Fruit fly (Drosophila melanogaster) whole organism, embryonic: ENCODE results near the gene slmb.

Experiments
- Atf3 ChIP-seq: fragments of 200-800 bp; sonication (Bioruptor generic); optimal IDR thresholded peaks from 3 replicates; lab custom pipeline; 2016; ENCODE audit warnings: missing biosample characterization, missing genetic modification characterization
- Awh ChIP-seq: fragments of 200-800 bp; sonication (Bioruptor generic); IDR thresholded peaks from 2 replicates; pipeline ENCODE4, ENCODE4 v1.3.6; 2022; ENCODE audit warnings: missing biosample characterization, missing genetic modification characterization
- CG11504 ChIP-seq: fragments of 200-800 bp; sonication (Bioruptor generic); optimal IDR thresholded peaks from 3 replicates; lab custom pipeline; 2019; ENCODE audit warnings: missing biosample characterization, mild to moderate bottlenecking, missing genetic modification characterization, moderate library complexity
- CG12071 ChIP-seq: fragments of 200-800 bp; sonication (Bioruptor generic); optimal IDR thresholded peaks from 3 replicates; lab custom pipeline; 2018; ENCODE audit warnings: missing biosample characterization, mild to moderate bottlenecking, missing genetic modification characterization
- CG12299 ChIP-seq: fragments of 200-800 bp; sonication (Bioruptor generic); optimal IDR thresholded peaks from 2 replicates; lab custom pipeline; 2018; ENCODE audit warnings: missing biosample characterization, mild to moderate bottlenecking, missing genetic modification characterization
- CG12769 ChIP-seq: fragments of 200-800 bp; sonication (Bioruptor generic); optimal IDR thresholded peaks from 2 replicates; lab custom pipeline; 2019; ENCODE audit warnings: missing biosample characterization, mild to moderate bottlenecking, missing genetic modification characterization, moderate library complexity
- CG14441 ChIP-seq: fragments of 200-800 bp; sonication (Bioruptor generic); IDR thresholded peaks from 2 replicates; pipeline ENCODE4 v1.3.6; 2022; ENCODE audit warnings: missing biosample characterization, missing genetic modification characterization
- CG14667 ChIP-seq: fragments of 200-800 bp; sonication (Bioruptor generic); IDR thresholded peaks from 2 replicates; pipeline ENCODE4 v1.3.6; 2022; ENCODE audit warnings: missing biosample characterization, missing genetic modification characterization
- CG15269 ChIP-seq: fragments of 200-800 bp; sonication (Bioruptor generic); optimal IDR thresholded peaks from 2 replicates; lab custom pipeline; 2018; ENCODE audit warnings: missing biosample characterization, mild to moderate bottlenecking, missing genetic modification characterization, moderate library complexity
- CG15601 ChIP-seq: fragments of 200-800 bp; sonication (Bioruptor generic); optimal IDR thresholded peaks from 3 replicates; lab custom pipeline; 2019; ENCODE audit warnings: missing biosample characterization, mild to moderate bottlenecking, missing genetic modification characterization, moderate library complexity
- CG1647 ChIP-seq: fragments of 200-800 bp; sonication (Bioruptor generic); optimal IDR thresholded peaks from 3 replicates; lab custom pipeline; 2016; ENCODE audit warnings: missing biosample characterization, missing genetic modification characterization
- CG17385 ChIP-seq: fragments of 200-800 bp; sonication (Bioruptor generic); optimal IDR thresholded peaks from 3 replicates; lab custom pipeline; 2018; ENCODE audit warnings: missing biosample characterization, mild to moderate bottlenecking, missing genetic modification characterization
- CG18262 ChIP-seq: fragments of 200-800 bp; optimal IDR thresholded peaks from 3 replicates; lab custom pipeline; 2019; ENCODE audit warnings: missing biosample characterization, mild to moderate bottlenecking, missing genetic modification characterization, moderate library complexity
- CG2678 ChIP-seq: fragments of 200-800 bp; sonication (Bioruptor generic); optimal IDR thresholded peaks from 3 replicates; lab custom pipeline; 2019; ENCODE audit warnings: missing biosample characterization, mild to moderate bottlenecking, missing genetic modification characterization, moderate library complexity
- CG30431 ChIP-seq: fragments of 200-800 bp; sonication (Bioruptor generic); optimal IDR thresholded peaks from 2 replicates; lab custom pipeline; 2017; ENCODE audit warnings: missing biosample characterization, missing genetic modification characterization
- CG32772 ChIP-seq: fragments of 200-800 bp; sonication (Bioruptor generic); IDR thresholded peaks from 2 replicates; pipeline ENCODE4 v1.3.6; 2022; ENCODE audit warnings: missing biosample characterization, missing genetic modification characterization
- CG34422 ChIP-seq: fragments of 200-800 bp; sonication (Bioruptor generic); IDR thresholded peaks from 3 replicates; pipeline ENCODE4 v1.3.6; 2022; ENCODE audit warnings: missing biosample characterization, missing genetic modification characterization
- CG3726 ChIP-seq: fragments of 200-800 bp; sonication (Bioruptor generic); IDR thresholded peaks from 3 replicates; pipeline ENCODE4, ENCODE4 v1.3.6; 2022; ENCODE audit warnings: missing biosample characterization, missing genetic modification characterization
- CG3838 ChIP-seq: fragments of 200-800 bp; sonication (Bioruptor generic); optimal IDR thresholded peaks from 3 replicates; lab custom pipeline; 2016; ENCODE audit warnings: missing biosample characterization, missing genetic modification characterization
- CG3995 ChIP-seq: fragments of 200-800 bp; sonication (Bioruptor generic); optimal IDR thresholded peaks from 3 replicates; lab custom pipeline; 2016; ENCODE audit warnings: missing biosample characterization, missing genetic modification characterization
- CG5953 ChIP-seq: fragments of 200-800 bp; sonication (Bioruptor generic); IDR thresholded peaks from 2 replicates; pipeline ENCODE4 v1.3.6; 2022; ENCODE audit warnings: missing biosample characterization, missing genetic modification characterization
- CG6813 ChIP-seq: fragments of 200-800 bp; sonication (Bioruptor generic); optimal IDR thresholded peaks from 2 replicates; lab custom pipeline; 2017; ENCODE audit warnings: missing biosample characterization, missing genetic modification characterization, mild to moderate bottlenecking, moderate library complexity, missing genetic modification reagents
- CG8388 ChIP-seq: fragments of 200-800 bp; sonication (Bioruptor generic); optimal IDR thresholded peaks from 2 replicates; lab custom pipeline; 2019; ENCODE audit warnings: missing biosample characterization, mild to moderate bottlenecking, missing genetic modification characterization, moderate library complexity
- CG9609 ChIP-seq: fragments of 200-800 bp; sonication (Bioruptor generic); optimal IDR thresholded peaks from 3 replicates; lab custom pipeline; 2016; ENCODE audit warnings: missing biosample characterization, missing genetic modification characterization
- CG9797 ChIP-seq: fragments of 200-800 bp; sonication (Bioruptor generic); optimal IDR thresholded peaks from 3 replicates; lab custom pipeline; 2018; ENCODE audit warnings: missing biosample characterization, mild to moderate bottlenecking, missing genetic modification characterization
- Dbx ChIP-seq: fragments of 200-800 bp; sonication (Bioruptor generic); IDR thresholded peaks from 3 replicates; pipeline ENCODE4 v1.3.6; 2022; ENCODE audit warnings: missing biosample characterization, missing genetic modification characterization
- Doc2 ChIP-seq: fragments of 200-800 bp; sonication (Bioruptor generic); IDR thresholded peaks from 2 replicates; pipeline ENCODE4 v1.3.6; 2022; ENCODE audit warnings: missing biosample characterization, missing genetic modification characterization
- Hmx ChIP-seq: fragments of 200-800 bp; sonication (Bioruptor generic); optimal IDR thresholded peaks from 2 replicates; lab custom pipeline; 2016; ENCODE audit warnings: missing biosample characterization, missing genetic modification characterization
- Lhr ChIP-seq: fragments of 200-800 bp; sonication (Bioruptor generic); optimal IDR thresholded peaks from 3 replicates; lab custom pipeline; 2017; ENCODE audit warnings: mild to moderate bottlenecking, missing biosample characterization, missing genetic modification reagents, missing genetic modification characterization
- MESR4 ChIP-seq: fragments of 200-800 bp; sonication (Bioruptor generic); optimal IDR thresholded peaks from 2 replicates; lab custom pipeline; 2018; ENCODE audit warnings: missing biosample characterization, mild to moderate bottlenecking, missing genetic modification characterization, moderate library complexity
- Med ChIP-seq: fragments of 200-800 bp; sonication (Bioruptor generic); peaks from one replicate; lab custom pipeline; 2016; ENCODE audit warnings: missing biosample characterization, missing genetic modification characterization, mild to moderate bottlenecking, inconsistent platforms, moderate library complexity
- Pdp1 ChIP-seq, 2 experiments: fragments of 200-800 bp; sonication (Bioruptor generic); optimal IDR thresholded peaks; 3 replicates each; lab custom pipeline; 2016; ENCODE audit warnings: missing biosample characterization in 2 of 2, missing genetic modification characterization in 2 of 2, mild to moderate bottlenecking in 1 of 2, moderate library complexity in 1 of 2
- Scr ChIP-seq: fragments of 200-800 bp; sonication (Bioruptor generic); IDR thresholded peaks from 2 replicates; pipeline ENCODE4 v1.3.6; 2022; ENCODE audit warnings: missing biosample characterization, missing genetic modification characterization; ENCODE audit not compliant: partially characterized antibody
- Tbp ChIP-seq: fragments of >200 bp; optimal IDR thresholded peaks from 2 replicates; lab custom pipeline; 2018; ENCODE audit warnings: missing biosample characterization, missing genetic modification characterization
- Usf ChIP-seq: fragments of 200-800 bp; sonication (Bioruptor generic); optimal IDR thresholded peaks from 2 replicates; lab custom pipeline; 2017; ENCODE audit warnings: missing genotype, missing biosample characterization, missing genetic modification characterization
- Vsx1 ChIP-seq: fragments of 200-800 bp; sonication (Bioruptor generic); optimal IDR thresholded peaks from 2 replicates; lab custom pipeline; 2017; ENCODE audit warnings: missing biosample characterization, mild to moderate bottlenecking, missing genetic modification characterization, missing genetic modification reagents
- aop ChIP-seq: fragments of 200-800 bp; sonication (Bioruptor generic); IDR thresholded peaks from 2 replicates; pipeline ENCODE4 v1.3.6; 2022; ENCODE audit warnings: missing biosample characterization, missing genetic modification characterization
- btn ChIP-seq: fragments of 200-800 bp; sonication (Bioruptor generic); optimal IDR thresholded peaks from 2 replicates; lab custom pipeline; 2016; ENCODE audit warnings: missing biosample characterization, missing genetic modification characterization
- da ChIP-seq: fragments of 200-800 bp; sonication (Bioruptor generic); optimal IDR thresholded peaks from 2 replicates; lab custom pipeline; 2016; ENCODE audit warnings: missing biosample characterization, missing genetic modification characterization
- ems ChIP-seq: fragments of 200-800 bp; sonication (Bioruptor generic); optimal IDR thresholded peaks from 3 replicates; lab custom pipeline; 2016; ENCODE audit warnings: missing biosample characterization, missing genetic modification characterization
- hkb ChIP-seq, 2 experiments: fragments of 200-800 bp in 1 of 2; fragments of >200 bp in 1 of 2; sonication (Bioruptor generic) in 1 of 2; IDR thresholded peaks in 1 of 2; optimal IDR thresholded peaks in 1 of 2; 2 replicates each; pipeline versions ENCODE4 v1.3.6 to Lab custom; 2017 to 2022; ENCODE audit warnings: missing biosample characterization in 1 of 2, missing genetic modification characterization in 1 of 2
- hth ChIP-seq: fragments of >200 bp; optimal IDR thresholded peaks from 2 replicates; lab custom pipeline; 2017; ENCODE audit warnings: inconsistent platforms
- lilli ChIP-seq: fragments of 200-800 bp; sonication (Bioruptor generic); optimal IDR thresholded peaks from 3 replicates; lab custom pipeline; 2016; ENCODE audit warnings: missing biosample characterization, missing genetic modification characterization
- lov ChIP-seq, 2 experiments: fragments of 200-800 bp in 1 of 2; fragments of >200 bp in 1 of 2; sonication (Bioruptor generic) in 1 of 2; IDR thresholded peaks in 1 of 2; optimal IDR thresholded peaks in 1 of 2; 2 replicates in 1 of 2; 3 replicates in 1 of 2; pipeline versions ENCODE4 v1.3.6 to Lab custom; 2017 to 2022; ENCODE audit warnings: missing biosample characterization in 1 of 2, missing genetic modification characterization in 1 of 2
- nmo ChIP-seq: fragments of 200-800 bp; sonication (Bioruptor generic); optimal IDR thresholded peaks from 2 replicates; lab custom pipeline; 2018; ENCODE audit warnings: missing biosample characterization, mild to moderate bottlenecking, missing genetic modification characterization, moderate library complexity
- pita ChIP-seq: fragments of 200-800 bp; sonication (Bioruptor generic); optimal IDR thresholded peaks from 2 replicates; lab custom pipeline; 2017; ENCODE audit warnings: missing biosample characterization, mild to moderate bottlenecking, missing genetic modification characterization
- sna ChIP-seq: fragments of 200-800 bp; sonication (Bioruptor generic); IDR thresholded peaks from 2 replicates; pipeline ENCODE4 v1.3.6; 2022; ENCODE audit warnings: missing biosample characterization, missing genetic modification characterization; ENCODE audit not compliant: partially characterized antibody
- sr ChIP-seq: fragments of 200-800 bp; sonication (Bioruptor generic); IDR thresholded peaks from 3 replicates; pipeline ENCODE4 v1.3.6; 2022; ENCODE audit warnings: missing biosample characterization, missing genetic modification characterization

The slmb gene

DNA sequence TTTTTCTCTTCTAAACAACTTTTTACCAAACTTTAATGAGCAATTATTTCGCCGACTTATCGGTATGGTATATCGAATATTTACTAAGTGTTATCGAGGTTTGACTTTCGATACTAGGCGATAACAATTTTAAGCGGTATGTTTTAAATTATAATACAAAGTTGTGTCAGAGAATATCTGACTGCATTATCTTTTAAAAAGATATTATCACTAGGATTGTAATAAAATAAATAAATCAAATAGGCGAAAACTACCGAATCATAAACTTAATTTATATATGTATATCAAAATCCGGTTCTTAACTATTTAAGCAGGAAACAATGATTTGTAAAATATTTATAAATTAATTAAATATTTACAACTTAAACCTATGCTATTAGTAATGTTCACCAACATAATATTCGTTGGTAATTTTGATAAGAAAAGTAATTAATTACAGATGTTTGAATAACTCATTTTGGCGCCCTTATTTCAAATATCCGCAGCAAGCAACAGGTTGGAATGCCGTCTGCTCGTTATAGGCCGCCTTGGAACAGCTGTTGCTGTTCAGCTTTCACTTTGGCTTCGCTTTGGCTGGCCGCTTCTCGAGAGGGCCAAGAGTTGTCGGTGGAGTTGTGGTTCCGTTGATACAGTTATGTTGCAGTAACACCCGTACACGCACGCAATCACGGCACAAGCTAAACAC, 19.2 kb downstream of the slmb start, which contains the start of the genes Sec15 and rtet (continued):
- no peak for TF ChIP-seq CG12299 (tag; lab: Kevin White, UChicago)
- TF ChIP-seq Doc2 (GFP tag; lab: Robert Waterston, UW), result no peak
- TF ChIP-seq Vsx1 (GFP tag; lab: Kevin White, UChicago), result no peak
- TF ChIP-seq CG9797 (GFP tag; lab: Kevin White, UChicago), result peak; percentile 21
- TF ChIP-seq lov (optimal IDR thresholded peaks at IDR 0.05; lab: Kevin White, UChicago), result no peak
- peak; percentile 70; the same call in 1 of the 3 replicates for TF ChIP-seq lov (GFP tag; IDR thresholded peaks at IDR 0.05; lab: Robert Waterston, UW)
- TF ChIP-seq Tbp, result no peak
- no peak for TF ChIP-seq CG15269
- TF ChIP-seq CG3838 (GFP tag; lab: Kevin White, UChicago), result no peak
- TF ChIP-seq CG34422 (GFP tag; lab: Robert Waterston, UW), result peak; percentile 30; the same call in 2 of the 3 replicates
- no peak for TF ChIP-seq Hmx (GFP tag; lab: Kevin White, UChicago)
- TF ChIP-seq CG14441 (GFP tag; lab: Robert Waterston, UW), result peak; percentile 58
- TF ChIP-seq pita, result no peak
- TF ChIP-seq CG1647 (GFP tag; lab: Kevin White, UChicago), result no peak
- TF ChIP-seq CG30431 (GFP tag; lab: Kevin White, UChicago), result peak; percentile 27
- TF ChIP-seq sr (GFP tag; lab: Robert Waterston, UW), result 0 out of 3 replicates have a peak, but pooled peaks have one; percentile 22
- TF ChIP-seq MESR4 (GFP tag; lab: Kevin White, UChicago), result peak; percentile 4
- TF ChIP-seq btn (GFP tag; lab: Kevin White, UChicago), result no peak
- peak; percentile 46 for TF ChIP-seq CG17385 (GFP tag; lab: Kevin White, UChicago)
- TF ChIP-seq nmo (GFP tag; lab: Kevin White, UChicago), result peak; percentile 78
- no peak for TF ChIP-seq CG12769 (tag; lab: Kevin White, UChicago)
- no peak for TF ChIP-seq CG14667 (GFP tag; lab: Robert Waterston, UW)
- TF ChIP-seq Awh (GFP tag; lab: Robert Waterston, UW), result no peak
- TF ChIP-seq CG32772 (GFP tag; lab: Robert Waterston, UW), result no peak; the same call in 1 of the 2 replicates
- TF ChIP-seq aop (GFP tag; lab: Robert Waterston, UW), result no peak
- TF ChIP-seq ems, result no peak
- peak; percentile 67 for TF ChIP-seq lilli
- no peak for TF ChIP-seq Atf3 (GFP tag; lab: Kevin White, UChicago)
- peak; percentile 54 for TF ChIP-seq CG18262
- peak; percentile 84 for TF ChIP-seq Med (GFP tag; lab: Kevin White, UChicago)
- peak; percentile 59 for TF ChIP-seq sna (GFP tag; lab: Robert Waterston, UW)
- TF ChIP-seq Pdp1 (GFP tag; optimal IDR thresholded peaks at IDR 0.05; lab: Kevin White, UChicago), result peak in 1 of 2 experiments; percentile 11
- no peak for TF ChIP-seq CG3995
- no peak for TF ChIP-seq da (GFP tag; lab: Kevin White, UChicago)
- TF ChIP-seq Usf (GFP tag; lab: Kevin White, UChicago), result peak; percentile 40
- TF ChIP-seq Lhr (GFP tag; lab: Kevin White, UChicago), result no peak
- TF ChIP-seq CG9609 (GFP tag; lab: Kevin White, UChicago), result peak; percentile 33
- no peak for TF ChIP-seq CG6813 (GFP tag; lab: Kevin White, UChicago)
- no peak for TF ChIP-seq hth (lab: Kevin White, UChicago)
- TF ChIP-seq CG2678 (tag; lab: Kevin White, UChicago), result no peak
- TF ChIP-seq CG5953 (GFP tag; lab: Robert Waterston, UW), result 0 out of 2 replicates have a peak, but pooled peaks have one; percentile 16
- TF ChIP-seq CG11504 (tag; lab: Kevin White, UChicago), result no peak
- no peak for TF ChIP-seq CG12071 (GFP tag; lab: Kevin White, UChicago)
- no peak for TF ChIP-seq hkb (optimal IDR thresholded peaks at IDR 0.05; lab: Kevin White, UChicago)
- TF ChIP-seq hkb (GFP tag; IDR thresholded peaks at IDR 0.05; lab: Robert Waterston, UW), result 0 out of 2 replicates have a peak, but pooled peaks have one; percentile 35
- peak; percentile 64 for TF ChIP-seq Scr (GFP tag; lab: Robert Waterston, UW)
- TF ChIP-seq CG15601 (tag; lab: Kevin White, UChicago), result peak; percentile 70
- peak; percentile 61; the same call in 1 of the 3 replicates for TF ChIP-seq Dbx (GFP tag; lab: Robert Waterston, UW)
- no peak for TF ChIP-seq CG8388
- TF ChIP-seq CG3726 (GFP tag; lab: Robert Waterston, UW), result no peak
